Worm (Caenorhabditis elegans): Measurements from ENCODE around the gene T20D4.19.

The T20D4.19 gene

ce11 chrV:3464897-3465296 lies 33.5 kb upstream of the T20D4.19 start:
- TF ChIP-seq ceh-79 (tag; optimal IDR thresholded peaks at IDR 0.05) (no peak), nfya-1 (tag; optimal IDR thresholded peaks at IDR 0.05; ENCODE audit: borderline replicate concordance, insufficient read depth) (no peak), madf-10 (tag; optimal IDR thresholded peaks at IDR 0.05) (no peak), B0336.3 (GFP tag; IDR thresholded peaks at IDR 0.05) (no peak), F10E7.11 (tag; optimal IDR thresholded peaks at IDR 0.05) (no peak), mes-4 (tag; optimal IDR thresholded peaks at IDR 0.05) (no peak), nhr-80 (tag; optimal IDR thresholded peaks at IDR 0.05) (no peak), Y56A3A.18 (GFP tag; IDR thresholded peaks at IDR 0.05) (no peak), sea-2 (GFP tag; IDR thresholded peaks at IDR 0.05) (no peak), ceh-58 (GFP tag; IDR thresholded peaks at IDR 0.05) (no peak), pbrm-1 (GFP tag; IDR thresholded peaks at IDR 0.05) (no peak)

ce11 chrV:3463514-3463913 lies 32.1 kb upstream of the T20D4.19 start, which contains the start of gene slc-28.1:
Gene slc-28.1 (plus strand): TSS chrV:3463814.
- no peak for TF ChIP-seq ceh-79 (tag; optimal IDR thresholded peaks at IDR 0.05)
- TF ChIP-seq bed-1 (GFP tag; IDR thresholded peaks at IDR 0.05): no peak
- no peak for TF ChIP-seq D2030.7 (GFP tag; IDR thresholded peaks at IDR 0.05)
- no peak for TF ChIP-seq ZK185.1 (tag; optimal IDR thresholded peaks at IDR 0.05; ENCODE audit: poor library complexity, severe bottlenecking)
- no peak for TF ChIP-seq nhr-120 (GFP tag; IDR thresholded peaks at IDR 0.05)

ce11 chrV:3459919-3460318 lies 28.5 kb upstream of the T20D4.19 start, which contains the start of gene slc-28.2:
Gene slc-28.2 (plus strand): TSS chrV:3460219.
- TF ChIP-seq C17E4.6 (GFP tag; IDR thresholded peaks at IDR 0.05): no peak
- TF ChIP-seq aptf-2 (GFP tag; conservative IDR thresholded peaks at IDR 0.05): no peak
- no peak for TF ChIP-seq dpl-1 (GFP tag; optimal IDR thresholded peaks at IDR 0.05)
- no peak for TF ChIP-seq ceh-27 (GFP tag; optimal IDR thresholded peaks at IDR 0.05)
- TF ChIP-seq attf-5 (GFP tag; optimal IDR thresholded peaks at IDR 0.05): no peak
- TF ChIP-seq ccch-3 (GFP tag; optimal IDR thresholded peaks at IDR 0.05): no peak
- no peak for TF ChIP-seq ztf-26 (tag; optimal IDR thresholded peaks at IDR 0.05)
- no peak for TF ChIP-seq hmg-1.2 (GFP tag; IDR thresholded peaks at IDR 0.05)
- TF ChIP-seq repo-1 (tag; optimal IDR thresholded peaks at IDR 0.05): no peak
- no peak for TF ChIP-seq ceh-58 (GFP tag; IDR thresholded peaks at IDR 0.05)
- TF ChIP-seq lag-1 (GFP tag; IDR thresholded peaks at IDR 0.05): no peak
- TF ChIP-seq rpc-1 (optimal IDR thresholded peaks at IDR 0.05): no peak
- TF ChIP-seq rpc-1 (tag; optimal IDR thresholded peaks at IDR 0.05): no peak
- no peak for TF ChIP-seq tbx-9 (tag; optimal IDR thresholded peaks at IDR 0.05; ENCODE audit: borderline replicate concordance)
- TF ChIP-seq dpff-1 (tag; optimal IDR thresholded peaks at IDR 0.05): no peak
- no peak for TF ChIP-seq lin-26 (GFP tag; IDR thresholded peaks at IDR 0.05)

ce11 chrV:3455135-3455747 lies 23.8 kb upstream of the T20D4.19 start:
- TF ChIP-seq rpc-1 (optimal IDR thresholded peaks at IDR 0.05): peak; percentile 77
- peak; percentile 82 for TF ChIP-seq rpc-1 (tag; optimal IDR thresholded peaks at IDR 0.05)
- TF ChIP-seq ceh-27 (GFP tag; optimal IDR thresholded peaks at IDR 0.05): no peak
- TF ChIP-seq sptf-2 (GFP tag; optimal IDR thresholded peaks at IDR 0.05): no peak
- TF ChIP-seq lin-54 (GFP tag; optimal IDR thresholded peaks at IDR 0.05): peak; percentile 9
- no peak for TF ChIP-seq ceh-100 (GFP tag; IDR thresholded peaks at IDR 0.05)
- TF ChIP-seq bed-2 (GFP tag; IDR thresholded peaks at IDR 0.05): no peak
- no peak for TF ChIP-seq aptf-2 (GFP tag; conservative IDR thresholded peaks at IDR 0.05)
- TF ChIP-seq hlh-12 (tag; optimal IDR thresholded peaks at IDR 0.05): no peak
- TF ChIP-seq ama-1 (optimal IDR thresholded peaks at IDR 0.05): no peak
- peak in 1 of 2 experiments; percentile 40 for TF ChIP-seq ama-1 (GFP tag; optimal IDR thresholded peaks at IDR 0.05)
- TF ChIP-seq ztf-6 (GFP tag; IDR thresholded peaks at IDR 0.05): no peak
- no peak for TF ChIP-seq ceh-58 (GFP tag; IDR thresholded peaks at IDR 0.05)
- TF ChIP-seq K12H6.12 (tag; optimal IDR thresholded peaks at IDR 0.05): no peak
- no peak for TF ChIP-seq madf-3 (GFP tag; IDR thresholded peaks at IDR 0.05)
- peak; percentile 10; the same call in 1 of the 2 replicates for TF ChIP-seq D2030.7 (GFP tag; IDR thresholded peaks at IDR 0.05)
- no peak for TF ChIP-seq unc-62 (GFP tag; optimal IDR thresholded peaks at IDR 0.05)
- TF ChIP-seq F49E8.2 (tag; optimal IDR thresholded peaks at IDR 0.05; ENCODE audit: insufficient read depth): no peak
- no peak for TF ChIP-seq pbrm-1 (GFP tag; IDR thresholded peaks at IDR 0.05)
- TF ChIP-seq snpc-4 (GFP tag; optimal IDR thresholded peaks at IDR 0.05): no peak
- TF ChIP-seq snpc-4 (tag; optimal IDR thresholded peaks at IDR 0.05): peak in 1 of 4 experiments; percentile 7
- peak; percentile 10; the same call in 1 of the 2 replicates for TF ChIP-seq hmg-1.2 (GFP tag; IDR thresholded peaks at IDR 0.05)
- no peak for TF ChIP-seq lin-40 (tag; optimal IDR thresholded peaks at IDR 0.05)

All from whole organism, young adult.